Worm (Caenorhabditis elegans): Measurements from ENCODE around the gene F08G12.1.

The F08G12.1 gene

ce11 chrX:11328710-11329109, 23.0 kb upstream of the F08G12.1 start:
- TF ChIP-seq F16B12.6 (tag; optimal IDR thresholded peaks at IDR 0.05) (no peak), xbp-1 (tag; optimal IDR thresholded peaks at IDR 0.05) (no peak), snu-23 (GFP tag; optimal IDR thresholded peaks at IDR 0.05) (no peak), efl-1 (optimal IDR thresholded peaks at IDR 0.05) (no peak), efl-1 (GFP tag; optimal IDR thresholded peaks at IDR 0.05 in 1 of 2) (peak in 1 of 2 experiments; percentile 53), lin-14 (GFP tag; optimal IDR thresholded peaks at IDR 0.05) (peak; percentile 63)

- peak; percentile 14 for TF ChIP-seq blmp-1 (tag; optimal IDR thresholded peaks at IDR 0.05)
- TF ChIP-seq C16A3.4 (tag; optimal IDR thresholded peaks at IDR 0.05): no peak
- no peak for TF ChIP-seq mep-1 (tag; optimal IDR thresholded peaks at IDR 0.05)
- TF ChIP-seq dpl-1 (GFP tag; optimal IDR thresholded peaks at IDR 0.05): no peak
Observed at ce11 chrX:11326827-11327226, 21.2 kb upstream of the F08G12.1 start, which contains the start of gene ZK455.5. Gene ZK455.5, minus strand, starts transcription at chrX:11326927.

- TF ChIP-seq vab-15 (tag; optimal IDR thresholded peaks at IDR 0.05) (no peak), lin-35 (GFP tag; optimal IDR thresholded peaks at IDR 0.05) (no peak), fos-1 (tag; optimal IDR thresholded peaks at IDR 0.05) (no peak), elt-2 (tag; optimal IDR thresholded peaks at IDR 0.05) (peak; percentile 73), lin-14 (GFP tag; optimal IDR thresholded peaks at IDR 0.05) (peak; percentile 5)
Observed at ce11 chrX:11324240-11324639, 18.6 kb upstream of the F08G12.1 start, which contains the start of gene asm-2. Gene asm-2, minus strand, starts transcription at chrX:11324251.

DNA sequence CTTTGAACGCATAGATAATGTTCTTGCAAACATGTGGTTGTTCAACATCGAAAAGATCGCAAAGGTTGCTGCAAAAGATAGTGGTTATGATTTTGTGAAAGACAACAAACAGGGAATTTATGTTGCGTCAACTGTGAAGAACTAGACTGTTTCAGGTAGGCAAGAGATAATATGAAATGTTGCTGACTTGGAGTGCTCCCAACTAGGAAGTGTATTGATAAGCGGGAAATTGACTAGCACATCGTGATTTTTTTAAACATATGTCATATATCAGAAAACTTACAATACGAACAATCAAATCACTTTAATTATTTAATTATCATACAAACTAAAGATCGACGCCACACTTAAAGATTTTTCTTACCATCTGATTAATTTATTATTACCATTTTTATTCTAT, 17.6 kb upstream of the F08G12.1 start:
- peak; percentile 3 for TF ChIP-seq elt-2 (tag; optimal IDR thresholded peaks at IDR 0.05)
- no peak for TF ChIP-seq nhr-77 (tag; optimal IDR thresholded peaks at IDR 0.05)

DNA sequence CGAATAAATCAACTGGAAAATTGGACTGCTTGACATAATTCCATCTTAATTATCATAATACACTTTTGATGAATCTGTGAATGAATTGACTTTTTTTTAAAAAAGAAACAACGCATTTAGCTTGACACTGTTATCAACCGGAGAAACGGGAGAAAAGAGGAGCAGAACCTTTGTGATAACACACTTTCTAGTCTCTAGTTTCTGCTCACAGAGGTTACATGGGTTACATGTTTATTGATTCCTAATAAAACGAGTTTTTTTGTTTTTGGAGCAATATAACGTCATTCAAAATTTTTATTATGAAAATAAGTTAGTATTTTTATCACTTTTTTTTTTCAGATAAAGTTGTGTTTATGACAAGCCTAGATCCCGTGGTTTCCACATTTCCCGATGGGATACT, 12.3 kb upstream of the F08G12.1 start, which contains the start of gene hizr-1:
Gene hizr-1, plus strand, starts transcription at position 340 of the 400 bp plus-strand sequence.
- TF ChIP-seq efl-1 (optimal IDR thresholded peaks at IDR 0.05) (no peak), efl-1 (GFP tag; optimal IDR thresholded peaks at IDR 0.05 in 1 of 2) (no peak), elt-2 (tag; optimal IDR thresholded peaks at IDR 0.05) (peak; percentile 12)

DNA sequence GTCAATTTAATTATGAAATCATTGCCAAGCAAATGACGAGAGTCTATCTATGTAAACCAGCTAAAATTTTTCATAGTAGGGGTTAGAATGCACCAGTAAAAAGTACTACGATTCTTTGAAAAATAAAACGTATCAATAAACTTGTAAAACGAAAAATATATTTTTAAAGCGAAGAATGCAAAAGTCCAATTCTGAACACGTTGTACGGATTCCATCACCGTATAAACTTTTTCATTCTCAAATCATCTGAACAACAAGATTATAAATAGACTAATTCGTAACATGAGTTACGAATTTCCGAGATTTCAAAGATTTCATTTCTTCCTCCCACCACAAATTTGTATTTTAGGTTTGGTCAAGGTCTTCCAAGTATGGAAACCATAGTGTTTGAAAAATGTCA, 11.1 kb upstream of the F08G12.1 start, which contains the start of gene nlp-57:
Gene nlp-57, plus strand, starts transcription at position 301 of the 400 bp plus-strand sequence.
- no peak for TF ChIP-seq zip-4 (GFP tag; optimal IDR thresholded peaks at IDR 0.05)
- no peak for TF ChIP-seq isw-1 (GFP tag; IDR thresholded peaks at IDR 0.05)

- TF ChIP-seq C04F5.9 (tag; optimal IDR thresholded peaks at IDR 0.05) (no peak), tbx-2 (tag; optimal IDR thresholded peaks at IDR 0.05) (peak; percentile 43)
Observed at ce11 chrX:11315392-11315791, 9.7 kb upstream of the F08G12.1 start, which contains the start of gene F08G12.11. Gene F08G12.11, minus strand, starts transcription at chrX:11315572.

DNA sequence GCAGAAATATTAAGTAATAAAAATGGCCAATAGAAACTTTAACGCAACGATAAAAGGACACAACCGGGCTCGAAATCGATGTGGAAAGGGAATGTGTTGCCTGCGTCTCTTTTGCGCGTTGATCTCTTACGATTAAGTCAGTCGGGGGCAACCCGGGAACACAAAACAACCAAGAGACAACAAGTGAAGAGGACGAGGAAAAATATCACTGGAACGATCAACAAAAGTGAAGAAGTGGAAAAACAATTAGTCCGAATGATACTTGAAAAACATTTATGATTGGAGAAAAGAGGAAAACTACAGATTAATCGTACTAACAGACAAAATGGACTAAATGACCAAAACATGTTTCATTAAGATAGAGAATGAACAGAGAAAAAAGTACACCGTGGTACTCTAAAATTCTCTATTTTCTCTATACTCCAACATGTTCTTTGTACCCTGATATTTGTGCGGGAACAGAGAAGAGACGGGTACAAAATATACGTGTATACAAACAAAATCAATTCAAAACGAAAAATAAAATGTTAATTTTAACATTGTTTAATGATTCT, 4.7 kb upstream of the F08G12.1 start, which contains the start of gene F08G12.5:
Gene F08G12.5, minus strand, starts transcription at position 1 of the 554 bp plus-strand sequence.
- TF ChIP-seq dpl-1 (GFP tag; optimal IDR thresholded peaks at IDR 0.05): no peak
- TF ChIP-seq vab-15 (tag; optimal IDR thresholded peaks at IDR 0.05): no peak
- TF ChIP-seq lin-39 (tag; optimal IDR thresholded peaks at IDR 0.05): no peak
- TF ChIP-seq blmp-1 (tag; optimal IDR thresholded peaks at IDR 0.05): peak; percentile 43
- no peak for TF ChIP-seq efl-1 (optimal IDR thresholded peaks at IDR 0.05)
- peak in 1 of 2 experiments; percentile 63 for TF ChIP-seq efl-1 (GFP tag; optimal IDR thresholded peaks at IDR 0.05 in 1 of 2)
- TF ChIP-seq nhr-77 (tag; optimal IDR thresholded peaks at IDR 0.05): no peak
- TF ChIP-seq jun-1 (tag; optimal IDR thresholded peaks at IDR 0.05): no peak
- TF ChIP-seq ztf-11 (tag; optimal IDR thresholded peaks at IDR 0.05): no peak
- no peak for TF ChIP-seq pqm-1 (tag; optimal IDR thresholded peaks at IDR 0.05)
- TF ChIP-seq zip-4 (GFP tag; optimal IDR thresholded peaks at IDR 0.05): no peak
- no peak for TF ChIP-seq C16A3.4 (tag; optimal IDR thresholded peaks at IDR 0.05)
- TF ChIP-seq dsc-1 (tag; optimal IDR thresholded peaks at IDR 0.05): no peak
- peak; percentile 35 for TF ChIP-seq nhr-20 (tag; optimal IDR thresholded peaks at IDR 0.05)
- TF ChIP-seq sup-37 (GFP tag; optimal IDR thresholded peaks at IDR 0.05): no peak
- no peak for TF ChIP-seq tlp-1 (tag; optimal IDR thresholded peaks at IDR 0.05)
- TF ChIP-seq sptf-1 (tag; optimal IDR thresholded peaks at IDR 0.05): no peak
- TF ChIP-seq ama-1 (optimal IDR thresholded peaks at IDR 0.05): no peak
- peak in 1 of 6 experiments; percentile 29 for TF ChIP-seq elt-3 (tag; optimal IDR thresholded peaks at IDR 0.05)
- no peak for TF ChIP-seq skn-1 (tag; optimal IDR thresholded peaks at IDR 0.05)
- no peak for TF ChIP-seq fos-1 (tag; optimal IDR thresholded peaks at IDR 0.05)
- TF ChIP-seq nhr-19 (GFP tag; conservative IDR thresholded peaks at IDR 0.05): no peak
- peak; percentile 34 for TF ChIP-seq lin-14 (GFP tag; optimal IDR thresholded peaks at IDR 0.05)
- no peak for TF ChIP-seq fkh-10 (GFP tag; optimal IDR thresholded peaks at IDR 0.05)
- TF ChIP-seq nhr-85 (tag): peak; percentile 74

Measured in whole organism, L1 larva.